Worm (Caenorhabditis elegans) whole organism, young adult: ENCODE results near the gene M03C11.6.

Experiments
- B0336.3 ChIP-seq: fragments of 200-800 bp; sonication (Bioruptor generic); IDR thresholded peaks from 2 replicates; pipeline ENCODE4 v1.3.6; 2022; ENCODE audit warnings: missing genetic modification characterization, missing compliant biosample characterization
- Y79H2A.3 ChIP-seq: fragments of 200-800 bp; sonication (Bioruptor generic); conservative IDR thresholded peaks from 2 replicates; pipeline ENCODE4 v1.3.6; 2022; ENCODE audit warnings: missing genetic modification reagents, missing genetic modification characterization, missing compliant biosample characterization
- bed-2 ChIP-seq: fragments of 200-800 bp; sonication (Bioruptor generic); IDR thresholded peaks from 2 replicates; pipeline ENCODE4 v1.3.6; 2022; ENCODE audit warnings: missing genetic modification reagents, missing genetic modification characterization, missing compliant biosample characterization
- dpff-1 ChIP-seq: sonication (generic microtip); optimal IDR thresholded peaks from 2 replicates; lab custom pipeline; 2017; ENCODE audit warnings: mild to moderate bottlenecking, missing genetic modification characterization, missing compliant biosample characterization
- pha-4 ChIP-seq: fragments of 150-350 bp; sonication (generic microtip); optimal IDR thresholded peaks from 2 replicates; lab custom pipeline; 2014; ENCODE audit warnings: missing biosample characterization, missing genetic modification reagents, missing genetic modification characterization
- tbx-9 ChIP-seq: sonication (generic microtip); optimal IDR thresholded peaks from 2 replicates; lab custom pipeline; 2016; ENCODE audit warnings: borderline replicate concordance, missing genetic modification characterization, inconsistent platforms, missing compliant biosample characterization
- ztf-6 ChIP-seq: fragments of 200-800 bp; sonication (Bioruptor generic); IDR thresholded peaks from 2 replicates; pipeline ENCODE4 v1.3.6; 2022; ENCODE audit warnings: missing genetic modification reagents, missing genetic modification characterization, missing compliant biosample characterization

DNA sequence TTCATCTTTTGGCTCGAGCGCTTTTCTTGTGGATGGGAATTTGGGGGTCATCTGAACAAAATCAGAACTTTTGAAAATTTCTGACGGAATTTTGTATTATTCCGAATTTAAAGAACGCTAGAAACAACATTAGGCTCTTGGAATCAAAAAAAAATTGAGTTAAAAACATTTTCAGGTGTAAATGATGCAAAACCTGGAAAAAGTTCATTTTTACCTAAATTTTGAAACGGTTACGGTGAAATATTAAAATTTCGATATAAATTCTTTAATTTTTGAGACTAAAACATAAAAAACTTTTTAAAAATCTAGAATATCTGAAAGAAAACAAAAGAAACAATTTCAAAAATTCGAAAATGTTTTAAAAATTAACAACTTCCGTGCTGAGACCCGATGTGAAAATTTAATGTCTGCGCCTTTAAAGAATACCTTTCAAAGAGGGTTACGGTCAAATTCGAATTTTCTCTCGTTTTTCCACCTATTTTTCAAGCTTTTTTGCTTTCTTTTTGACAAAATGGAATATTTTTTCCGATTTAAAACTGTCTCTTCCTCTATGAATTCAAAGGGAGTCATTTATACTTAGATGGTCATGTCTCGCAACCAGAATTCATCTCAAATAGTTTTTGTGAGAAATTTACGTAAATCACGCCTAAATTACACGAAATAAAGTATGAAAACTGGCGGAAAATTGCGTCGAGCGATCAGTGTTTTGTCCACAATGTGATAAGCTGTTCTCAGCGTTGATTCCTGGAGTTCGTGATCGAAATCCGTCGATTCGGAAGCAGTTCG lies 18.7 kb upstream of the M03C11.6 start, which contains the start of the genes H04D03.2 and ecps-2:
- TF ChIP-seq bed-2 (GFP tag; lab: Robert Waterston, UW) (no peak), dpff-1 (no peak), Y79H2A.3 (GFP tag; lab: Robert Waterston, UW) (no peak), ztf-6 (GFP tag; lab: Robert Waterston, UW) (no peak), B0336.3 (GFP tag; lab: Robert Waterston, UW) (no peak), tbx-9 (tag; lab: Kevin White, UChicago) (no peak), pha-4 (tag; lab: Kevin White, UChicago) (no peak)
